Worm (Caenorhabditis elegans) whole organism, young adult: Measurements from ENCODE around the gene irld-18.

Experiments used
- B0035.1 ChIP-seq: sonication (generic microtip); optimal IDR thresholded peaks from 2 replicates; lab custom pipeline; 2016; ENCODE audit warnings: missing genetic modification characterization, mild to moderate bottlenecking, missing compliant biosample characterization, missing genotype, missing genetic modification reagents
- C06A6.2 ChIP-seq: fragments of 200-800 bp; sonication (Bioruptor generic); conservative IDR thresholded peaks from 2 replicates; pipeline ENCODE4 v1.3.6; 2022; ENCODE audit warnings: missing genetic modification characterization, missing compliant biosample characterization
- D2030.7 ChIP-seq: fragments of 200-800 bp; sonication (Bioruptor generic); IDR thresholded peaks from 2 replicates; pipeline ENCODE4 v1.3.6; 2022; ENCODE audit warnings: missing genetic modification reagents, missing genetic modification characterization, missing compliant biosample characterization
- F23B12.7 ChIP-seq: sonication (generic microtip); optimal IDR thresholded peaks from 2 replicates; lab custom pipeline; 2017; ENCODE audit warnings: missing genetic modification characterization, mild to moderate bottlenecking, missing compliant biosample characterization, antibody characterized with exemption, moderate library complexity; ENCODE audit not compliant: insufficient read depth
- F33H1.4 ChIP-seq: fragments of 200-800 bp; sonication (Bioruptor generic); IDR thresholded peaks from 2 replicates; pipeline ENCODE4 v1.3.6; 2022; ENCODE audit warnings: missing genetic modification reagents, missing genetic modification characterization, missing compliant biosample characterization
- F37B4.10 ChIP-seq: fragments of 200-800 bp; sonication (Bioruptor generic); IDR thresholded peaks from 2 replicates; pipeline ENCODE4 v1.3.6; 2022; ENCODE audit warnings: missing genetic modification characterization, missing compliant biosample characterization
- F57C9.4 ChIP-seq: sonication (generic microtip); optimal IDR thresholded peaks from 2 replicates; lab custom pipeline; 2017; ENCODE audit warnings: mild to moderate bottlenecking, missing genetic modification characterization, missing compliant biosample characterization
- K12H6.12 ChIP-seq: fragments of 200-800 bp; sonication (Bioruptor generic); optimal IDR thresholded peaks from 2 replicates; lab custom pipeline; 2018; ENCODE audit warnings: mild to moderate bottlenecking, missing genetic modification characterization, missing compliant biosample characterization
- T07F8.4 ChIP-seq: sonication (generic microtip); optimal IDR thresholded peaks from 2 replicates; lab custom pipeline; 2016; ENCODE audit warnings: mild to moderate bottlenecking, missing genetic modification characterization, moderate library complexity, missing compliant biosample characterization
- Y79H2A.3 ChIP-seq: fragments of 200-800 bp; sonication (Bioruptor generic); conservative IDR thresholded peaks from 2 replicates; pipeline ENCODE4 v1.3.6; 2022; ENCODE audit warnings: missing genetic modification reagents, missing genetic modification characterization, missing compliant biosample characterization
- ZK185.1 ChIP-seq: sonication (generic microtip); optimal IDR thresholded peaks from 2 replicates; lab custom pipeline; 2016; ENCODE audit warnings: mild to moderate bottlenecking, missing genetic modification characterization, missing compliant biosample characterization; ENCODE audit not compliant: poor library complexity, severe bottlenecking
- attf-5 ChIP-seq: fragments of 200-800 bp; sonication (Bioruptor generic); optimal IDR thresholded peaks from 2 replicates; lab custom pipeline; 2018; ENCODE audit warnings: mild to moderate bottlenecking, missing genetic modification characterization, missing compliant biosample characterization
- attf-6 ChIP-seq: fragments of 200-800 bp; sonication (Bioruptor generic); IDR thresholded peaks from 2 replicates; pipeline ENCODE4 v1.3.6; 2022; ENCODE audit warnings: missing genetic modification reagents, missing genetic modification characterization, missing compliant biosample characterization
- cebp-1 ChIP-seq, 2 experiments: fragments of 200-800 bp in 1 of 2; sonication (Bioruptor generic) in 1 of 2; sonication (generic microtip) in 1 of 2; IDR thresholded peaks in 1 of 2; optimal IDR thresholded peaks in 1 of 2; 2 replicates each; pipeline versions ENCODE4 v1.3.6 to Lab custom; 2017 to 2022; ENCODE audit warnings: missing compliant biosample characterization in 2 of 2, missing genetic modification characterization in 2 of 2, mild to moderate bottlenecking in 1 of 2, missing genetic modification reagents in 1 of 2, moderate library complexity in 1 of 2
- cebp-2 ChIP-seq: fragments of 200-800 bp; sonication (Bioruptor generic); IDR thresholded peaks from 2 replicates; pipeline ENCODE4 v1.3.6; 2022; ENCODE audit warnings: missing genetic modification characterization, missing compliant biosample characterization
- ceh-58 ChIP-seq: fragments of 200-800 bp; sonication (Bioruptor generic); IDR thresholded peaks from 2 replicates; pipeline ENCODE4 v1.3.6; 2022; ENCODE audit warnings: missing genetic modification characterization, missing compliant biosample characterization
- ceh-91 ChIP-seq: fragments of 200-800 bp; sonication (Bioruptor generic); IDR thresholded peaks from 2 replicates; pipeline ENCODE4 v1.3.6; 2022; ENCODE audit warnings: missing genetic modification reagents, missing genetic modification characterization, missing compliant biosample characterization
- dpl-1 ChIP-seq: fragments of 150-350 bp; optimal IDR thresholded peaks from 2 replicates; lab custom pipeline; 2014; ENCODE audit warnings: missing biosample characterization, missing genetic modification reagents, missing genetic modification characterization
- efl-1 ChIP-seq: fragments of 150-350 bp; optimal IDR thresholded peaks from 2 replicates; lab custom pipeline; 2014; ENCODE audit warnings: missing biosample characterization, missing genetic modification reagents, missing genetic modification characterization
- hlh-12 ChIP-seq: sonication (generic microtip); optimal IDR thresholded peaks from 2 replicates; lab custom pipeline; 2016; ENCODE audit warnings: missing genetic modification characterization, missing compliant biosample characterization
- hmg-20 ChIP-seq: fragments of 200-800 bp; sonication (Bioruptor generic); IDR thresholded peaks from 2 replicates; pipeline ENCODE4 v1.3.6; 2022; ENCODE audit warnings: missing genetic modification reagents, missing genetic modification characterization, missing compliant biosample characterization
- hsf-1 ChIP-seq: fragments of 200-800 bp; sonication (Bioruptor generic); IDR thresholded peaks from 2 replicates; pipeline ENCODE4 v1.3.6; 2022; ENCODE audit warnings: missing genetic modification reagents, missing genetic modification characterization, missing compliant biosample characterization
- lin-26 ChIP-seq: fragments of 200-800 bp; sonication (Bioruptor generic); IDR thresholded peaks from 2 replicates; pipeline ENCODE4 v1.3.6; 2022; ENCODE audit warnings: missing genetic modification reagents, missing genetic modification characterization, missing compliant biosample characterization
- lir-1 ChIP-seq: fragments of 200-800 bp; sonication (Bioruptor generic); conservative IDR thresholded peaks from 2 replicates; pipeline ENCODE4 v1.3.6; 2022; ENCODE audit warnings: missing genetic modification reagents, missing genetic modification characterization, missing compliant biosample characterization
- lsy-27 ChIP-seq: sonication (generic microtip); optimal IDR thresholded peaks from 2 replicates; lab custom pipeline; 2017; ENCODE audit warnings: missing genetic modification characterization, mild to moderate bottlenecking, missing compliant biosample characterization, antibody characterized with exemption, missing genotype, borderline replicate concordance; ENCODE audit not compliant: insufficient read depth
- mxl-1 ChIP-seq: sonication (generic microtip); optimal IDR thresholded peaks from 2 replicates; lab custom pipeline; 2016; ENCODE audit warnings: missing genetic modification characterization, missing compliant biosample characterization
- nfya-1 ChIP-seq: sonication (generic microtip); optimal IDR thresholded peaks from 2 replicates; lab custom pipeline; 2017; ENCODE audit warnings: antibody characterized with exemption, missing compliant biosample characterization, missing genetic modification characterization, borderline replicate concordance; ENCODE audit not compliant: insufficient read depth
- nfyb-1 ChIP-seq: fragments of 200-800 bp; sonication (Bioruptor generic); IDR thresholded peaks from 2 replicates; pipeline ENCODE4 v1.3.6; 2022; ENCODE audit warnings: missing genetic modification reagents, missing genetic modification characterization, missing compliant biosample characterization
- nhr-80 ChIP-seq: sonication (generic microtip); optimal IDR thresholded peaks from 2 replicates; lab custom pipeline; 2016; ENCODE audit warnings: missing genetic modification characterization, missing compliant biosample characterization
- repo-1 ChIP-seq: sonication (generic microtip); optimal IDR thresholded peaks from 2 replicates; lab custom pipeline; 2017; ENCODE audit warnings: mild to moderate bottlenecking, missing genetic modification characterization, missing compliant biosample characterization
- snpc-1.1 ChIP-seq: sonication (generic microtip); optimal IDR thresholded peaks from 2 replicates; lab custom pipeline; 2017; ENCODE audit warnings: missing genetic modification characterization, mild to moderate bottlenecking, missing compliant biosample characterization, antibody characterized with exemption, moderate library complexity, missing genotype, missing genetic modification reagents; ENCODE audit not compliant: insufficient read depth
- snpc-1.3 ChIP-seq: sonication (generic microtip); optimal IDR thresholded peaks from 2 replicates; lab custom pipeline; 2017; ENCODE audit warnings: missing genetic modification characterization, mild to moderate bottlenecking, missing compliant biosample characterization, antibody characterized with exemption, moderate library complexity, missing genotype, missing genetic modification reagents; ENCODE audit not compliant: insufficient read depth
- snpc-4 ChIP-seq, 5 experiments: fragments of 150-350 bp in 1 of 5; sonication (generic microtip) in 4 of 5; optimal IDR thresholded peaks; 2 replicates each; lab custom pipeline; 2014 to 2018; ENCODE audit warnings: missing genetic modification characterization in 5 of 5, missing biosample characterization in 3 of 5, antibody characterized with exemption in 2 of 5, mild to moderate bottlenecking in 2 of 5, missing compliant biosample characterization in 2 of 5, missing genotype in 2 of 5, moderate library complexity in 2 of 5, missing genetic modification reagents in 1 of 5
- sptf-2 ChIP-seq: fragments of 200-800 bp; sonication (Bioruptor generic); optimal IDR thresholded peaks from 2 replicates; lab custom pipeline; 2018; ENCODE audit warnings: mild to moderate bottlenecking, missing genetic modification characterization, missing compliant biosample characterization
- tbp1 ChIP-seq: fragments of 200-800 bp; sonication (Bioruptor generic); optimal IDR thresholded peaks from 2 replicates; lab custom pipeline; 2018; ENCODE audit warnings: mild to moderate bottlenecking, missing genetic modification characterization, missing compliant biosample characterization
- unc-130 ChIP-seq: sonication (generic microtip); optimal IDR thresholded peaks from 2 replicates; lab custom pipeline; 2016; ENCODE audit warnings: missing genetic modification reagents, missing genetic modification characterization, missing compliant biosample characterization
- unc-62 ChIP-seq: fragments of 150-350 bp; optimal IDR thresholded peaks from 2 replicates; lab custom pipeline; 2014; ENCODE audit warnings: missing biosample characterization, missing genetic modification reagents, missing genetic modification characterization
- zfh-2 ChIP-seq: fragments of 200-800 bp; sonication (Bioruptor generic); conservative IDR thresholded peaks from 2 replicates; pipeline ENCODE4 v1.3.6; 2022; ENCODE audit warnings: missing genetic modification reagents, missing genetic modification characterization, missing compliant biosample characterization
- zim-3 ChIP-seq: sonication (generic microtip); optimal IDR thresholded peaks from 2 replicates; lab custom pipeline; 2017; ENCODE audit warnings: mild to moderate bottlenecking, missing genetic modification characterization, moderate library complexity, missing compliant biosample characterization
- ztf-25 ChIP-seq: fragments of 200-800 bp; sonication (Bioruptor generic); IDR thresholded peaks from 2 replicates; pipeline ENCODE4 v1.3.6; 2022; ENCODE audit warnings: missing genetic modification reagents, missing genetic modification characterization, missing compliant biosample characterization
- ztf-26 ChIP-seq: sonication (generic microtip); optimal IDR thresholded peaks from 2 replicates; lab custom pipeline; 2017; ENCODE audit warnings: missing genetic modification characterization, missing compliant biosample characterization
- ztf-6 ChIP-seq: fragments of 200-800 bp; sonication (Bioruptor generic); IDR thresholded peaks from 2 replicates; pipeline ENCODE4 v1.3.6; 2022; ENCODE audit warnings: missing genetic modification reagents, missing genetic modification characterization, missing compliant biosample characterization

irld-18 gene

DNA sequence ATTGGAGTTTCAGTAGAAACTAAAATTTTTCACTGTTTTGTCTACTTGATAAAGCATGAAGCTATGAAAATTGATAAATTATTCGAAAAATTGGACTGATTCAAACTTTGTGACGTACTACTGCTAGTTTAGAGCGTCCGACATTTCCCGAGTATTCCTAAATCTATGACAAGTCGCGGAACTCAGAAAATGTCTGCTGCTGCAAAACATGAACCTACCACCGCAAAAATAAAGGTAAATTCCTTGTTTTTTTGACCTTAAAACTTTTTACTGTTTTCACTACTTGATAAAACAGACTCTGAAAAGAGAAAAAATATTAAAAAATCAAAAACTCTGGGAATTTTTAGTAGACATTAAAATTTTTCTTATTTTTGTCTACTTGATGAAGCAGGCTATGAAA is 5.9 kb upstream of the irld-18 start:
- TF ChIP-seq snpc-1.1 (peak; percentile 5), hsf-1 (GFP tag; lab: Robert Waterston, UW) (no peak), nfya-1 (no peak), repo-1 (tag; lab: Kevin White, UChicago) (no peak), mxl-1 (tag; lab: Kevin White, UChicago) (no peak), snpc-4 (GFP tag; optimal IDR thresholded peaks at IDR 0.05; lab: Kevin White, UChicago) (peak; percentile 64), snpc-4 (tag; optimal IDR thresholded peaks at IDR 0.05; lab: Kevin White, UChicago) (peak in 2 of 4 experiments; percentile 70 to 84), unc-130 (no peak), hmg-20 (GFP tag; lab: Robert Waterston, UW) (no peak), efl-1 (GFP tag; lab: Kevin White, UChicago) (no peak), attf-6 (peak; percentile 71), ztf-26 (tag; lab: Kevin White, UChicago) (no peak)

DNA sequence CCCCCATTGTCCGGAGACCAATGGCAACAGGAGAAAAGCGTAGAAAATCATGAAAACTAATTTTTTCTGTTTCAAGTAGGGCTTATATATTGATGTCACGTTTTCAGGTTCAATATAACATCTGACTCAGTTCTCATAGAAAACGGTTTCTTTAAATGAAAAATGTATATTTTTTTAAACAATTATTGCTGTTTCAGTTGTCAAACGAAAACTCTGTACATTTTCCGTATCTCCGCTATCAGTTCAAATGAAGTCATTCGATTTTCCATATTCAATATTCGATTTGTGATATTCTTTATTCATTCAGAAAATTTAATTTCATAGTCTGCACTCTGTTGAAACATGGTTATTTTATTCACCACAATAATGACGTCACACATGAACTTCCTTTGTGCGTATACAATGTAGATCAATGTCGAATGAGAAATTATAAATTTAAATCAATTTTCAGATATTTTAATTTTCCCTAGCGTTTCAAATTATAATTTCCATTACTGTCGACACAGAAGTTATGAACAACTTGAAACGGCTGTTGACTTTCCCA is 2.1 kb downstream of the irld-18 start, which contains the start of gene Y57G11B.8:
Y57G11B.8 (minus strand) TSS at position 51 of the 544 bp plus-strand sequence.
- TF ChIP-seq attf-6: peak; percentile 40; the same call in 1 of the 2 replicates
- TF ChIP-seq zfh-2: no peak
- TF ChIP-seq B0035.1: no peak
- no peak for TF ChIP-seq snpc-4 (GFP tag; optimal IDR thresholded peaks at IDR 0.05; lab: Kevin White, UChicago)
- TF ChIP-seq snpc-4 (tag; optimal IDR thresholded peaks at IDR 0.05; lab: Kevin White, UChicago): peak in 1 of 4 experiments; percentile 52
- TF ChIP-seq F37B4.10: no peak
- TF ChIP-seq dpl-1 (GFP tag; lab: Kevin White, UChicago): no peak
- TF ChIP-seq lir-1: no peak
- TF ChIP-seq sptf-2: no peak
- TF ChIP-seq snpc-1.3 (tag; lab: Kevin White, UChicago): no peak

DNA sequence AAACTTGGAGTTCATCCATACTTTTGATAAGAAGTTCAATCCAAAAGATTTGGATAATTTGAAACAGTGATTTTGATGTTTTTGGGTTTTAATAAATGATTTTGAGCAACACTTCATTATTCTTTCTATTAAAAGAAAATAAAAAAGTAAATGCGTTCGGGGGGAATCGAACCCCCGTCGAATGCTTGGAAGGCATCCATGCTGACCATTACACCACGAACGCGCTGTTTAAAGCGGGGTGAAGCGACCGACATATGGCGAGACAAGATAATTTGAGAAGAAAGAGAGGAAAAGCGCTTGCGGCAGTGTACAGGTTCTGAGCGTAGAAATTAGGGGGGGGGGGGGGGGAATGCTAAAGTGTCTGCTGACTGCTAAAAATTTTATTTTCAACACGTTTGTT is 4.4 kb downstream of the irld-18 start:
- no peak for TF ChIP-seq cebp-1 (GFP tag; IDR thresholded peaks at IDR 0.05; lab: Robert Waterston, UW)
- TF ChIP-seq cebp-1 (tag; optimal IDR thresholded peaks at IDR 0.05; lab: Kevin White, UChicago): no peak
- no peak for TF ChIP-seq Y79H2A.3 (GFP tag; lab: Robert Waterston, UW)
- no peak for TF ChIP-seq K12H6.12 (tag; lab: Kevin White, UChicago)
- TF ChIP-seq nhr-80 (tag; lab: Kevin White, UChicago): no peak
- no peak for TF ChIP-seq unc-62 (GFP tag; lab: Kevin White, UChicago)
- peak; percentile 77; the same call in 1 of the 2 replicates for TF ChIP-seq nfyb-1 (GFP tag; lab: Robert Waterston, UW)
- TF ChIP-seq zim-3 (tag; lab: Kevin White, UChicago): no peak
- no peak for TF ChIP-seq F37B4.10
- TF ChIP-seq C06A6.2 (GFP tag; lab: Robert Waterston, UW): no peak
- TF ChIP-seq F23B12.7 (tag; lab: Kevin White, UChicago): peak; percentile 89
- peak; percentile 36 for TF ChIP-seq ZK185.1 (tag; lab: Kevin White, UChicago)
- TF ChIP-seq ceh-58 (GFP tag; lab: Robert Waterston, UW): no peak
- TF ChIP-seq tbp1 (GFP tag; lab: Kevin White, UChicago): peak; percentile 96
- peak; percentile 86 for TF ChIP-seq lin-26 (GFP tag; lab: Robert Waterston, UW)
- 0 out of 2 replicates have a peak, but pooled peaks have one; percentile 16 for TF ChIP-seq F33H1.4 (GFP tag; lab: Robert Waterston, UW)
- no peak for TF ChIP-seq F57C9.4
- TF ChIP-seq ztf-25 (GFP tag; lab: Robert Waterston, UW): 0 out of 2 replicates have a peak, but pooled peaks have one; percentile 69
- no peak for TF ChIP-seq ztf-6 (GFP tag; lab: Robert Waterston, UW)
- peak; percentile 46 for TF ChIP-seq hlh-12
- no peak for TF ChIP-seq attf-5 (GFP tag; lab: Kevin White, UChicago)
- 0 out of 2 replicates have a peak, but pooled peaks have one; percentile 64 for TF ChIP-seq cebp-2 (GFP tag; lab: Robert Waterston, UW)
- TF ChIP-seq snpc-1.1: peak; percentile 76
- TF ChIP-seq B0035.1: no peak
- peak; percentile 47 for TF ChIP-seq lsy-27
- peak; percentile 39 for TF ChIP-seq T07F8.4 (tag; lab: Kevin White, UChicago)
- TF ChIP-seq D2030.7: peak; percentile 42; the same call in 1 of the 2 replicates
- TF ChIP-seq ceh-91 (GFP tag; lab: Robert Waterston, UW): 0 out of 2 replicates have a peak, but pooled peaks have one; percentile 28
- TF ChIP-seq hmg-20 (GFP tag; lab: Robert Waterston, UW): peak; percentile 24; the same call in 1 of the 2 replicates
